Worm (Caenorhabditis elegans) whole organism, L3 larva: ENCODE data around the gene B0218.5.
A peak's percentile ranks its signal among the peaks of the same experiment; 100 is the strongest.

ENCODE experiments used
- R02D3.7 ChIP-seq: fragments of 150-350 bp; optimal IDR thresholded peaks from 2 replicates; lab custom pipeline; 2014; ENCODE audit warnings: missing biosample characterization, missing genetic modification characterization
- ama-1 ChIP-seq: fragments of 150-350 bp; optimal IDR thresholded peaks from 2 replicates; lab custom pipeline; 2018
- ceh-16 ChIP-seq: sonication (generic microtip); optimal IDR thresholded peaks from 2 replicates; lab custom pipeline; 2017; ENCODE audit warnings: missing biosample characterization, missing genetic modification characterization
- ceh-28 ChIP-seq: fragments of 150-350 bp; optimal IDR thresholded peaks from 2 replicates; lab custom pipeline; 2014; ENCODE audit warnings: missing biosample characterization, missing genetic modification reagents, missing genetic modification characterization
- ceh-9 ChIP-seq: sonication (generic microtip); optimal IDR thresholded peaks from 2 replicates; lab custom pipeline; 2018; ENCODE audit warnings: missing biosample characterization, missing genetic modification characterization
- egl-5 ChIP-seq: fragments of 150-350 bp; optimal IDR thresholded peaks from 2 replicates; lab custom pipeline; 2017; ENCODE audit warnings: missing biosample characterization, missing genetic modification reagents, missing genetic modification characterization, inconsistent platforms
- elt-1 ChIP-seq: fragments of 150-350 bp; optimal IDR thresholded peaks from 2 replicates; lab custom pipeline; 2014; ENCODE audit warnings: missing biosample characterization, missing genetic modification characterization
- elt-2 ChIP-seq: sonication (generic microtip); optimal IDR thresholded peaks from 2 replicates; lab custom pipeline; 2016; ENCODE audit warnings: missing genetic modification reagents, mild to moderate bottlenecking, missing genetic modification characterization, missing compliant biosample characterization
- elt-3 ChIP-seq, 3 experiments: fragments of 150-350 bp in 1 of 3; sonication (generic microtip) in 2 of 3; optimal IDR thresholded peaks; 2 replicates in 2 of 3; 4 replicates in 1 of 3; lab custom pipeline; 2014 to 2017; ENCODE audit warnings: missing biosample characterization in 3 of 3, missing genetic modification characterization in 3 of 3
- eor-1 ChIP-seq, 2 experiments: fragments of 150-350 bp; optimal IDR thresholded peaks; 2 replicates each; lab custom pipeline; 2014 to 2018; ENCODE audit warnings: missing biosample characterization in 2 of 2, missing genetic modification characterization in 2 of 2
- fkh-10 ChIP-seq: sonication (generic microtip); optimal IDR thresholded peaks from 2 replicates; lab custom pipeline; 2017; ENCODE audit warnings: missing biosample characterization, missing genetic modification reagents, missing genetic modification characterization
- fkh-2 ChIP-seq: fragments of 150-350 bp; optimal IDR thresholded peaks from 2 replicates; lab custom pipeline; 2014; ENCODE audit warnings: missing biosample characterization, missing genetic modification reagents, missing genetic modification characterization
- hmg-11 ChIP-seq: sonication (generic microtip); optimal IDR thresholded peaks from 2 replicates; lab custom pipeline; 2016; ENCODE audit warnings: missing genetic modification characterization, missing compliant biosample characterization
- jun-1 ChIP-seq: fragments of 150-350 bp; optimal IDR thresholded peaks from 2 replicates; lab custom pipeline; 2014; ENCODE audit warnings: missing biosample characterization, missing genetic modification reagents, missing genetic modification characterization
- lsy-12 ChIP-seq: sonication (generic microtip); optimal IDR thresholded peaks from 2 replicates; lab custom pipeline; 2016; ENCODE audit warnings: mild to moderate bottlenecking, missing genetic modification characterization, missing compliant biosample characterization
- mdl-1 ChIP-seq: fragments of 150-350 bp; optimal IDR thresholded peaks from 2 replicates; lab custom pipeline; 2014; ENCODE audit warnings: missing biosample characterization, missing genetic modification characterization
- nfya-1 ChIP-seq: sonication (generic microtip); optimal IDR thresholded peaks from 2 replicates; lab custom pipeline; 2017; ENCODE audit warnings: missing genetic modification characterization, mild to moderate bottlenecking, missing compliant biosample characterization, antibody characterized with exemption, moderate library complexity; ENCODE audit not compliant: insufficient read depth
- nhr-12 ChIP-seq: fragments of 150-350 bp; optimal IDR thresholded peaks from 2 replicates; lab custom pipeline; 2014; ENCODE audit warnings: missing biosample characterization, missing genetic modification characterization
- nhr-23 ChIP-seq: fragments of 150-350 bp; optimal IDR thresholded peaks from 2 replicates; lab custom pipeline; 2014; ENCODE audit warnings: missing biosample characterization, missing genetic modification reagents, missing genetic modification characterization
- nhr-25 ChIP-seq: sonication (generic microtip); optimal IDR thresholded peaks from 2 replicates; lab custom pipeline; 2017; ENCODE audit warnings: missing biosample characterization, missing genetic modification characterization
- nhr-28 ChIP-seq: fragments of 150-350 bp; optimal IDR thresholded peaks from 2 replicates; lab custom pipeline; 2014; ENCODE audit warnings: missing biosample characterization, missing genetic modification characterization
- nhr-76 ChIP-seq: fragments of 150-350 bp; sonication (generic microtip); optimal IDR thresholded peaks from 5 replicates; lab custom pipeline; 2014; ENCODE audit warnings: missing biosample characterization, missing genetic modification characterization
- pha-4 ChIP-seq: fragments of 150-350 bp; optimal IDR thresholded peaks from 2 replicates; lab custom pipeline; 2014; ENCODE audit warnings: missing biosample characterization, missing genetic modification reagents, missing genetic modification characterization
- pqm-1 ChIP-seq: fragments of 150-350 bp; optimal IDR thresholded peaks from 2 replicates; lab custom pipeline; 2017; ENCODE audit warnings: missing biosample characterization, missing genetic modification characterization, inconsistent platforms
- sea-2 ChIP-seq: fragments of 150-350 bp; sonication (generic microtip); optimal IDR thresholded peaks from 4 replicates; lab custom pipeline; 2014; ENCODE audit warnings: missing biosample characterization, missing genetic modification reagents, missing genetic modification characterization
- snpc-4 ChIP-seq: fragments of 150-350 bp; optimal IDR thresholded peaks from 2 replicates; lab custom pipeline; 2014; ENCODE audit warnings: missing biosample characterization, missing genetic modification characterization
- zag-1 ChIP-seq: fragments of 150-350 bp; optimal IDR thresholded peaks from 2 replicates; lab custom pipeline; 2014; ENCODE audit warnings: missing biosample characterization, missing genetic modification characterization

The B0218.5 gene

DNA sequence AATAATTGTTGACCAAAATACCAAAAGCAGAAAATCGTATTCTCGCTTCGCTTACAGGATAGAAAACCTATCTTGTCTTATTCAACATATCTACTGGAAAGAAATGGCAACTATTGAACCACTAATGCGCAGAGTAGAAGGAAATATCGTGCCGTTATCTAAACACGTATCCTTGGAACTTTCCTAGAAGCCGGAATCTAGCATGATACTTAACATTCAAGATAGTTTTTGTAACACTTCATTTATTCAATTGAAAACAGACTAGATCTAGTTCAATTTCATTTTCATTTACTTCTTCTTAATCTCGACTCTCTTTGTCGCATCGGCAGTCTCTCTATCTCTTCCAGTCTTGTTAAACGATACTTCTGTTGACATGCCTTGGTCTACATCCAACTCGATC lies 2.1 kb downstream of the B0218.5 start:
- peak; percentile 16 for TF ChIP-seq pqm-1 (tag; lab: Kevin White, UChicago)
- no peak for TF ChIP-seq R02D3.7 (tag; lab: Kevin White, UChicago)

DNA sequence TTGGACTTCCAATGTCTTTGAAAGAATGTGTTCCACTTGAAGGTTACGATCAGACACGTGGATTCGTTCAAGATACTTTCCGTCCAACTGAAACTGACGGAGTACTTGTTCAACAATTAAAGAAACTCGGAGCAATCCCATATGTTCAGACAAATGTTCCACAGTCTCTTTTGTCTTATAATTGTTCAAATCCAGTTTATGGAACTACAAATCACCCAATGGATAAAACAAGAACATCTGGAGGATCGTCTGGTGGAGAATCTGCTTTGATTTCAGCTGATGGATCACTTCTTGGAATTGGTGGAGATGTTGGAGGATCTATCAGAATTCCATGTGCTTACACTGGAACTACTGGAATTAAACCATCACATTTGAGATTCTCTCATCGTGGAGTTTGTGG lies 3.9 kb downstream of the B0218.5 start:
- TF ChIP-seq ceh-9: no peak
- no peak for TF ChIP-seq elt-1 (tag; lab: Kevin White, UChicago)

DNA sequence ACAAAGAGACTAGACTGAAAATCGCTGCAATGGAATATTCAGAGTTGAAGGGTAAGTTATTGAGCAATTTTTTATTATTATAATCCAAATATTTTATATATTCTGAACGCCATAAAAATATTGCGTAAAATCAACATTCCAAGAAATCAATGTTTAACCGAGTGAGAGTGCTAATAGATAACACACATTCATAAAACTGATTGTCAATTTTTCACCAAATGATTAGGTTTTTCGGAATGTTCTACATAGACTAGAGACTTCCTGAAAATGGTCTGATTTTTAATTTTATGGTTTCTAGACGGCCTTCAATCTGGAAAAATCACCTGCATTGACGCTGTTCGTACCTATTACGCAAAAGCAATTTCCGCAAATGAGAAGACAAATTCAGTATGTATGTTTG lies 4.4 kb downstream of the B0218.5 start:
- TF ChIP-seq pqm-1 (tag; lab: Kevin White, UChicago) (peak; percentile 57), nhr-25 (tag; lab: Kevin White, UChicago) (no peak), elt-2 (tag; lab: Kevin White, UChicago) (peak; percentile 54)

DNA sequence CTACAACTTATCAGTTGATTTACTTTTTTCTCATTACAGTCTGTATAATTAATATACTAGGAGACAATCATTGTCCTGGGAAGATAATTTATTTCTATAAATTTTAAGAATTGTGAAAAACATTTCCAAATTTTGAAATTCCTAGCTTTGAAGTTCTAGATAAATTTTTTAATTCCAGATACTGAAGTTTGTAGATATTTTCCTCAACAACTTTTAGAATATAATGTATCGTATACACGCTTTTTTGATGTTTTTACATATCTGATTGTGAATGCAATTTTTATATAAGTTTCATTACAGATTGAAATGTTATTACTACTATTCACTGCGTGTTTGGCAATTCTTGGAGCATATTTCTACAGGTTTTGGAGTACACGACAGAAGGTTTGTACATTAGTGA lies 4.9 kb downstream of the B0218.5 start, which contains the start of gene faah-2:
Gene faah-2 (plus strand): TSS at position 301 of the 400 bp plus-strand sequence.
- TF ChIP-seq sea-2 (GFP tag; lab: Kevin White, UChicago) (no peak), ceh-9 (no peak), nhr-25 (tag; lab: Kevin White, UChicago) (no peak), fkh-10 (no peak), zag-1 (tag; lab: Kevin White, UChicago) (no peak)

DNA sequence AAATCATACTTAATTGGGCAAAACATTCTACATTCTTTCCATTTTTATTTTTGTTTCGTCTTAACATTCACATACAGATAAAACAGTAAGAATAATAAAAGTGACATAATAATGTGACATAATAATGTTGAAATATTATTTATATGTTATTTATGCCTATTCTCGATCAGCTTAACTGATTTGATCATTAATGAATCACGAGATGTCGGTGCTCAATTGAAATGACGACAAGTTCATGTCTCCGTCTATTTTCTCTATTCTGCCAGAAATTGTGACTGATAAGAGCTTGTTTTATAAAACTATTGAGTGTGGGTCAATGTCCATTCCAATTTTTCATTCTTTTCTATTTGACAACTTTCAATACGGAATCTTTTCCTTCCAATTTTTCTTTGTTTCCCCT lies 5.3 kb downstream of the B0218.5 start:
- TF ChIP-seq pqm-1 (tag; lab: Kevin White, UChicago) (peak; percentile 95), jun-1 (tag; lab: Kevin White, UChicago) (peak; percentile 20), snpc-4 (tag; lab: Kevin White, UChicago) (no peak), elt-2 (tag; lab: Kevin White, UChicago) (peak; percentile 92), pha-4 (tag; lab: Kevin White, UChicago) (peak; percentile 46)

DNA sequence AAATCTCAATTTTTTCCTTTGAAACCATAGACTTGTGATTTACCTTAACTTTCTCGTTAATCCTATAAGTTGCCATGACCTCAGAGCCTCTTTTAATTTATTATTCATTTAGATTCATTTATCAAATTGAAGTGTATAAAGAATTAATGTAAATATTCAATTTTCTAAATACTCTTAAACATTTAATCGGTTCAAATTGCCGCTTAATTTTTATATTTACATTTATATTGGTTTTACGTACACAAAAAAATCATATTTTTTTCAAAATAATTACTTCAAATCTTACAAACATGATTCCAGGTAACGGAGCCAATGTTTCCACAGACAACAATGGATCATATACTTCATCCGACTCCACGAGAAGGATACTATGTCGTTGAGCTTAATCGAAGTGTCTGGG lies 8.6 kb downstream of the B0218.5 start, which contains the start of gene pmk-1:
Gene pmk-1 (plus strand): TSS at position 301 of the 400 bp plus-strand sequence.
- TF ChIP-seq nhr-28 (tag; lab: Kevin White, UChicago): no peak
- TF ChIP-seq eor-1 (tag; optimal IDR thresholded peaks at IDR 0.05; lab: Kevin White, UChicago): no peak
- no peak for TF ChIP-seq ceh-9
- no peak for TF ChIP-seq sea-2 (GFP tag; lab: Kevin White, UChicago)
- no peak for TF ChIP-seq lsy-12 (tag; lab: Kevin White, UChicago)
- TF ChIP-seq pqm-1 (tag; lab: Kevin White, UChicago): no peak
- no peak for TF ChIP-seq ama-1 (lab: Kevin White, UChicago)

DNA sequence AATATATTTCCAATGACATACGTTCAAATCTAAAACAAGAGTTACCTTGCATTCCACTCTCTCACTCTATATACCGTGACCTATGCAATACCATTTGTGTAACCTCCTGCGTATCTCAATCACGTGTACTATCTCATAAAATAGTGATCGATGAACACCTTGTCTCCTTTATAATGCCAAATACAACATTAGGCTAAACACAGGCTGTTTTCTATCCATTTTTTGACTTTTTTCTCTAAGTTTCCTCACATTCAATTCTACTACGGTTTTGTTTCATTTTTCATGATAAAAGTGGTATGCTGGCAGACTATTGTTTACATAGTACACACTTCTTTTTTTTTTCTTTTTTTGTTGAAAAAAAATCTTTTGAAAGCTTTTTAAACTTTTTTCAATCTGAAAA lies 10.8 kb downstream of the B0218.5 start:
- no peak for TF ChIP-seq lsy-12 (tag; lab: Kevin White, UChicago)
- TF ChIP-seq fkh-2: no peak
- no peak for TF ChIP-seq hmg-11 (tag; lab: Kevin White, UChicago)
- no peak for TF ChIP-seq eor-1 (tag; optimal IDR thresholded peaks at IDR 0.05; lab: Kevin White, UChicago)
- TF ChIP-seq ceh-16 (tag; lab: Kevin White, UChicago): no peak
- TF ChIP-seq nhr-23 (tag; lab: Kevin White, UChicago): peak; percentile 46
- peak; percentile 81 for TF ChIP-seq nhr-25 (tag; lab: Kevin White, UChicago)
- TF ChIP-seq mdl-1: peak; percentile 79
- TF ChIP-seq elt-2 (tag; lab: Kevin White, UChicago): peak; percentile 44
- TF ChIP-seq nfya-1 (tag; lab: Kevin White, UChicago): peak; percentile 16
- TF ChIP-seq egl-5 (tag; lab: Kevin White, UChicago): no peak
- peak; percentile 92 for TF ChIP-seq pha-4 (tag; lab: Kevin White, UChicago)
- TF ChIP-seq ceh-9: no peak
- TF ChIP-seq pqm-1 (tag; lab: Kevin White, UChicago): peak; percentile 36
- no peak for TF ChIP-seq nhr-76 (tag; lab: Kevin White, UChicago)
- no peak for TF ChIP-seq elt-3 (tag; optimal IDR thresholded peaks at IDR 0.05; lab: Kevin White, UChicago)
- no peak for TF ChIP-seq sea-2 (GFP tag; lab: Kevin White, UChicago)
- TF ChIP-seq ceh-28: peak; percentile 67
- TF ChIP-seq jun-1 (tag; lab: Kevin White, UChicago): no peak
- TF ChIP-seq nhr-12 (tag; lab: Kevin White, UChicago): no peak
